Worm (Caenorhabditis elegans): ENCODE data around the gene hpl-1.

- TF ChIP-seq nhr-23 (tag; optimal IDR thresholded peaks at IDR 0.05), result no peak
- no peak for TF ChIP-seq ama-1 (optimal IDR thresholded peaks at IDR 0.05)
- TF ChIP-seq ZK546.5 (tag; optimal IDR thresholded peaks at IDR 0.05), result no peak
- TF ChIP-seq nhr-25 (tag; optimal IDR thresholded peaks at IDR 0.05), result no peak
- TF ChIP-seq F13H6.1 (tag; optimal IDR thresholded peaks at IDR 0.05), result no peak
- TF ChIP-seq ceh-82 (tag; optimal IDR thresholded peaks at IDR 0.05), result no peak
- TF ChIP-seq skn-1 (tag; optimal IDR thresholded peaks at IDR 0.05), result no peak
- TF ChIP-seq egl-27 (tag; optimal IDR thresholded peaks at IDR 0.05), result no peak
- TF ChIP-seq ztf-4 (tag; optimal IDR thresholded peaks at IDR 0.05), result no peak
- TF ChIP-seq nhr-21 (tag; optimal IDR thresholded peaks at IDR 0.05), result no peak
- TF ChIP-seq fos-1 (tag; optimal IDR thresholded peaks at IDR 0.05), result no peak
- TF ChIP-seq mdl-1 (tag; optimal IDR thresholded peaks at IDR 0.05), result no peak
- no peak for TF ChIP-seq dmd-4 (tag; optimal IDR thresholded peaks at IDR 0.05)
These were observed 28.4 kb upstream of the hpl-1 start, which contains the start of gene R12H7.4 for ce11 chrX:13216802-13217201.

Data from whole organism, L2 larva.